Worm (Caenorhabditis elegans) whole organism, midembryonic: ENCODE results near the gene W04E12.2.
A peak's percentile ranks its signal among the peaks of the same experiment; 100 is the strongest.

Experiments used
- T22C8.4 ChIP-seq: fragments of 200-800 bp; sonication (Bioruptor generic); IDR thresholded peaks from 2 replicates; pipeline ENCODE4 v1.3.6; 2022; ENCODE audit warnings: missing genetic modification characterization, missing compliant biosample characterization
- cog-1 ChIP-seq: sonication (generic microtip); optimal IDR thresholded peaks from 2 replicates; lab custom pipeline; 2016; ENCODE audit warnings: missing genetic modification characterization, missing compliant biosample characterization
- flt-1 ChIP-seq: fragments of 200-800 bp; sonication (Bioruptor generic); IDR thresholded peaks from 2 replicates; pipeline ENCODE4 v1.3.6; 2022; ENCODE audit warnings: missing genetic modification characterization, missing compliant biosample characterization
- klf-2 ChIP-seq: fragments of 200-800 bp; sonication (Bioruptor generic); conservative IDR thresholded peaks from 2 replicates; pipeline ENCODE4 v1.3.6; 2022; ENCODE audit warnings: missing genetic modification reagents, missing genetic modification characterization, missing compliant biosample characterization
- med-1 ChIP-seq: sonication (generic microtip); optimal IDR thresholded peaks from 2 replicates; lab custom pipeline; 2017; ENCODE audit warnings: missing genetic modification characterization, mild to moderate bottlenecking, missing compliant biosample characterization, antibody characterized with exemption, missing genetic modification reagents; ENCODE audit not compliant: insufficient read depth
- ref-1 ChIP-seq: fragments of 200-800 bp; sonication (Bioruptor generic); conservative IDR thresholded peaks from 2 replicates; pipeline ENCODE4 v1.3.6; 2022; ENCODE audit warnings: missing genetic modification reagents, missing genetic modification characterization, missing compliant biosample characterization
- tab-1 ChIP-seq: fragments of 200-800 bp; sonication (Bioruptor generic); IDR thresholded peaks from 2 replicates; pipeline ENCODE4 v1.3.6; 2022; ENCODE audit warnings: missing genetic modification characterization, missing compliant biosample characterization
- ztf-23 ChIP-seq: fragments of 200-800 bp; sonication (Bioruptor generic); IDR thresholded peaks from 2 replicates; pipeline ENCODE4 v1.3.6; 2022; ENCODE audit warnings: missing genetic modification reagents, missing genetic modification characterization, missing compliant biosample characterization
- ztf-29 ChIP-seq: fragments of 200-800 bp; sonication (Bioruptor generic); IDR thresholded peaks from 2 replicates; pipeline ENCODE4 v1.3.6; 2022; ENCODE audit warnings: missing genetic modification reagents, missing genetic modification characterization, missing compliant biosample characterization

DNA sequence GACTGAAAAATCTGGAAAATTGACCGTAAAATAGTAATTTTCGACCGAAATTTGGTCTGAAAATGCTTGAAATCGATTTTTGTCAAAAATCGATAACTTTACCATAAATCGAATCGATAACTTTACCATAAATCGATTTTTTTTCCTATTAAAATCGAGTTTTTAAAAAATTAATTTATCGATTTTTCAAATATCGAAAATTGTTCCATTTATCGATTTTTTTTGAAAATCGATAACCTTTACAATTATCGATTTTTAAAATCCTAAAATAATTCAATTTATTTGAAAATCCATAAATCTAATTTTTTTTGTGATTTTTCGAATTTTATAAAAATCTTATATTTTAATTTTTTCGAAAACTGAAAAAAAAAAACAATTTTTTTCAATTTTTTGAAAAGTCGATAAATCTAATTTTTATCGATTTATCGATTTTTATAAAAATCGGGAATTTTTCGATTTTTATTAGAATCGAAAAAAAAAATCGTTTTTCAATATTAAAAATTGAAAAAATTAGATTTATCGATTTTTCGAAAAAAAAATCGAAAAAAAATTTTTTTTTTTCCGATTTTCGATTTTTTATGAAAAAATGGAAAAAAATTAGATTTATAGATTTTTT is 49.6 kb downstream of the W04E12.2 start:
- TF ChIP-seq flt-1 (GFP tag; lab: Robert Waterston, UW) = no peak
- TF ChIP-seq T22C8.4 (GFP tag; lab: Robert Waterston, UW) = peak; percentile 76
- no peak for TF ChIP-seq med-1 (GFP tag; lab: Kevin White, UChicago)
- no peak for TF ChIP-seq tab-1 (GFP tag; lab: Robert Waterston, UW)
- TF ChIP-seq ztf-23 (GFP tag; lab: Robert Waterston, UW) = no peak
- no peak for TF ChIP-seq ztf-29 (GFP tag; lab: Robert Waterston, UW)
- no peak for TF ChIP-seq ref-1
- no peak for TF ChIP-seq klf-2 (GFP tag; lab: Robert Waterston, UW)
- TF ChIP-seq cog-1 (tag; lab: Kevin White, UChicago) = no peak
